Worm (Caenorhabditis elegans) whole organism, late embryonic: ENCODE data around the gene aat-2.

ENCODE experiments used
- dve-1 ChIP-seq: sonication (generic microtip); optimal IDR thresholded peaks from 2 replicates; lab custom pipeline; 2017; ENCODE audit warnings: antibody characterized with exemption, mild to moderate bottlenecking, missing genetic modification characterization, missing compliant biosample characterization
- elt-4 ChIP-seq: sonication (generic microtip); optimal IDR thresholded peaks from 2 replicates; lab custom pipeline; 2016; ENCODE audit warnings: missing genetic modification characterization, missing compliant biosample characterization
- fkh-10 ChIP-seq: fragments of 150-350 bp; optimal IDR thresholded peaks from 2 replicates; lab custom pipeline; 2014; ENCODE audit warnings: missing biosample characterization, missing genetic modification reagents, missing genetic modification characterization
- hlh-15 ChIP-seq: sonication (generic microtip); optimal IDR thresholded peaks from 2 replicates; lab custom pipeline; 2016; ENCODE audit warnings: missing genetic modification characterization, missing compliant biosample characterization
- lin-11 ChIP-seq: fragments of 200-800 bp; sonication (Bioruptor generic); optimal IDR thresholded peaks from 2 replicates; lab custom pipeline; 2018; ENCODE audit warnings: mild to moderate bottlenecking, missing genetic modification characterization, missing compliant biosample characterization
- mec-3 ChIP-seq: sonication (generic microtip); optimal IDR thresholded peaks from 2 replicates; lab custom pipeline; 2016; ENCODE audit warnings: borderline replicate concordance, missing genetic modification characterization, missing compliant biosample characterization
- npax-4 ChIP-seq: sonication (generic microtip); optimal IDR thresholded peaks from 2 replicates; lab custom pipeline; 2016; ENCODE audit warnings: missing genetic modification characterization, missing compliant biosample characterization
- pag-3 ChIP-seq: sonication (generic microtip); optimal IDR thresholded peaks from 2 replicates; lab custom pipeline; 2016; ENCODE audit warnings: missing compliant biosample characterization, missing genetic modification characterization, borderline replicate concordance
- pha-4 ChIP-seq: fragments of 150-350 bp; optimal IDR thresholded peaks from 2 replicates; lab custom pipeline; 2018; ENCODE audit warnings: missing biosample characterization, missing genetic modification reagents, missing genetic modification characterization

DNA sequence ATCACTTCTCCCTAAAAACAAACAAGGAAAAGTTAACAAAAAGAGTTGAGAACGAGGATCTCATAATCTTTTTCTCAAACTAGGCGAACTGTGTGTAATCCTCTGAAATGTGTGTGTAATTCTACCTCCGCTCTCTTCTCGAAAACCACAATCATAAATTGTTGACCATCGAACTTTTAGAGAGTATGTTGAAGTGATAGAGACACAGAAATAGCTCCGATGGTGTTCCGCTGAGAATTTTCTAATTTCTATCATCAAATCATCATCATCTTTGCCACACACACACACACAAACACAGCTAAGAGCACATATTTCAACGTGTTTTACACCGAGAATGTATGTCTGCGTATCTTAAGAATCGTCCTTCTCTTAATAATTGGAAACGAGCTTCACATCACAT lies 49.4 kb upstream of the aat-2 start:
- TF ChIP-seq npax-4: no peak
- TF ChIP-seq pag-3 (tag; lab: Kevin White, UChicago): no peak
- TF ChIP-seq elt-4: no peak
- no peak for TF ChIP-seq fkh-10 (GFP tag; lab: Kevin White, UChicago)
- TF ChIP-seq lin-11 (tag; lab: Kevin White, UChicago): no peak
- no peak for TF ChIP-seq mec-3 (tag; lab: Kevin White, UChicago)
- TF ChIP-seq dve-1: no peak
- TF ChIP-seq pha-4 (tag; lab: Kevin White, UChicago): no peak
- TF ChIP-seq hlh-15 (tag; lab: Kevin White, UChicago): no peak
